Worm (Caenorhabditis elegans): ENCODE results near the gene bre-5.

DNA sequence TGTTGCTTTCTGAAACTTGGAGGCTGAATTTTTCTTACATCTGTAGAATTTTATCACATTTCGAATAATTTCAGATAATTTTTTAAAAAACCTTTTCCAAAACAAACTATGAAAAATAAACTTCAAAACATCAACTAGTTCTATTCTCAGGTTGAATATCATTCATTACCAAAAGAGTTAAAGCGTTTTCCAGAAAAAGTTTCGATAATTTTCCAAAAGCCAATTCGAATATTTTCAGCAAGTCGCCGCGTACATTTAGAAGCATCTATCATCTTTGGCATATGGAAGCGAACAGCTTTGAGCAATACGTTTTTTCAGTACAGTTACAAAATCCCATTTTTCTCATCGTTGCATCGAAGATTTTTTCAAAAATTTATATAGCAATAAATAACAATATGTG, 14.1 kb downstream of the bre-5 start:
- no peak for TF ChIP-seq sdc-2 (tag; optimal IDR thresholded peaks at IDR 0.05)
- TF ChIP-seq ama-1 (optimal IDR thresholded peaks at IDR 0.05): peak; percentile 60
- no peak for TF ChIP-seq unc-3 (GFP tag; conservative IDR thresholded peaks at IDR 0.05)
- TF ChIP-seq unc-3 (tag; optimal IDR thresholded peaks at IDR 0.05): no peak
- TF ChIP-seq ceh-9 (tag; optimal IDR thresholded peaks at IDR 0.05): no peak
- no peak for TF ChIP-seq pqm-1 (tag; optimal IDR thresholded peaks at IDR 0.05)
- no peak for TF ChIP-seq F13H6.1 (tag; optimal IDR thresholded peaks at IDR 0.05)
- TF ChIP-seq Y22D7AL.16 (tag; optimal IDR thresholded peaks at IDR 0.05): no peak
- no peak for TF ChIP-seq pag-3 (tag; optimal IDR thresholded peaks at IDR 0.05; ENCODE audit: borderline replicate concordance)
- no peak for TF ChIP-seq unc-86 (tag; optimal IDR thresholded peaks at IDR 0.05)
- TF ChIP-seq nhr-11 (tag; optimal IDR thresholded peaks at IDR 0.05): no peak
- no peak for TF ChIP-seq nfya-1 (tag; optimal IDR thresholded peaks at IDR 0.05)
- TF ChIP-seq pros-1 (tag; optimal IDR thresholded peaks at IDR 0.05): no peak
- no peak for TF ChIP-seq tbx-2 (tag; optimal IDR thresholded peaks at IDR 0.05)
- no peak for TF ChIP-seq nhr-232 (tag; optimal IDR thresholded peaks at IDR 0.05)
